Fruit fly (Drosophila melanogaster) whole organism, pupa: Measurements from ENCODE around the gene CG44837.

ENCODE experiments used
- CG14655 ChIP-seq: fragments of 200-800 bp; sonication (Bioruptor generic); optimal IDR thresholded peaks from 3 replicates; lab custom pipeline; 2017; ENCODE audit warnings: mild to moderate bottlenecking, missing biosample characterization, missing genetic modification reagents, missing genetic modification characterization
- rn ChIP-seq: fragments of 200-800 bp; sonication (Bioruptor generic); IDR thresholded peaks from 2 replicates; pipeline ENCODE4 v1.3.6; 2022; ENCODE audit warnings: missing biosample characterization, missing genetic modification characterization

DNA sequence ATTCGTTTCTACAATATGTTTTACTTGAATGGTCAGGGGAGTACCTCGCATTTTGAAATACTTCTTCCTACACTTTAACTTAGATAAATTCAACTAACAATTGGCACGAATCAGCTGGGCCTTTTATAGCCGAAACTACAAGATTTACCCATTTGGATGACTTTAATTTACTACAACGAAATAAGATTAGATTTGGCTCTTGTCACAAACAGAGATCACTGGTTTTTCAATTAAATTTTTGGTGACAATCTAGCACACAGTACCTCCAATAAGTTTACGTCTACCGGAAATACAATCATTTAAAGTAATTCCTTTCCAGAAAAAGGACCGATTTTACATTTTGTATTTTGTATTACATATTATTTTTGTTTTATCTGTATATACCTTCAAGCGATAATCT, 6.1 kb upstream of the CG44837 start, which contains the start of gene CG5883:
- TF ChIP-seq CG14655 (GFP tag; lab: Kevin White, UChicago) (no peak), rn (GFP tag; lab: Robert Waterston, UW) (no peak)
